Fruit fly (Drosophila melanogaster): ENCODE results near the gene Hmgcl.

Hmgcl gene

DNA sequence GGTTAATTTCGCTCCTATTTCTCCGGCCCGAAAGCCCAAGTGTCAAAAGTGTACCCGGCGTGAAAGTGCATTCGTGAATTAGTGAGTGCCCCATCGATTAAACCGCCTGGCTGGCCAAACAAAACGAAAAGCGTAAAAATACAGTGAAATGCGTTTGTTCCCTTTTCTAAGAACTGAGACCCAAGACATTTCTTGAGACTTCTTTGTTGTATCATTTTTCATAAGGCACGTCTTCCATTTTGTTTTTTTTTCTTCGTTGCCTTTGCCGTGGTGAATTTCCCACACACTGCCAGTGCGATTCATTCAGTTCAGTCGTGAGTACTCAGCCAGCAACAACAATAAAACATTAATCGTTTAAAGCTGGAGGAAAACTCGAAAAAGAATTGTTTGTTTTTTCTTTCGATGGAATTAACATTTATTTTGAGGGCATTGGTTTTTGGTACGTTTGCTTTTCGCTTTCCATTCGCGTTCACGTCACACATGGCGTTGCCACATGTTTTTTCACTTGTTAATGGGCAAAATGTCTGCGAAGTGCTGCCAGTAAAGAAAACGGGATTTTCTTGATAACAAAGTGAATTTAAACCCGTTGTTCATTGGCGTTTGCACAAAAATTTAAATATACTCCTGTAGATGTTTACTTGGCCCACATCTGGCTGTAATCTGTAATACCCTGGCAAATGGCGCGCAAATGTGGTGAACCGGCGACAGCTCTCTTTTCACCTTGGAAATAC lies 38.7 kb upstream of the Hmgcl start (continued):
- TF ChIP-seq mld (GFP tag; IDR thresholded peaks at IDR 0.05; ENCODE audit: partially characterized antibody) (no peak), CG10147 (GFP tag; optimal IDR thresholded peaks at IDR 0.05) (peak; percentile 51), CG11695 (GFP tag; IDR thresholded peaks at IDR 0.05) (no peak), CG12769 (tag; optimal IDR thresholded peaks at IDR 0.05) (peak; percentile 50), CG12659 (GFP tag; optimal IDR thresholded peaks at IDR 0.05) (peak; percentile 13), nerfin-2 (GFP tag; IDR thresholded peaks at IDR 0.05; ENCODE audit: partially characterized antibody) (no peak), ERR (GFP tag; optimal IDR thresholded peaks at IDR 0.05) (peak; percentile 3), schlank (tag; optimal IDR thresholded peaks at IDR 0.05) (no peak), CG11723 (GFP tag; optimal IDR thresholded peaks at IDR 0.05) (no peak), D19A (tag; optimal IDR thresholded peaks at IDR 0.05) (peak; percentile 22), Pdp1 (GFP tag; optimal IDR thresholded peaks at IDR 0.05) (peak in 1 of 2 experiments; percentile 3), sqz (GFP tag; optimal IDR thresholded peaks at IDR 0.05) (peak; percentile 65), Hmx (GFP tag; optimal IDR thresholded peaks at IDR 0.05) (peak; percentile 41), Stat92E (GFP tag; optimal IDR thresholded peaks at IDR 0.05) (no peak)

DNA sequence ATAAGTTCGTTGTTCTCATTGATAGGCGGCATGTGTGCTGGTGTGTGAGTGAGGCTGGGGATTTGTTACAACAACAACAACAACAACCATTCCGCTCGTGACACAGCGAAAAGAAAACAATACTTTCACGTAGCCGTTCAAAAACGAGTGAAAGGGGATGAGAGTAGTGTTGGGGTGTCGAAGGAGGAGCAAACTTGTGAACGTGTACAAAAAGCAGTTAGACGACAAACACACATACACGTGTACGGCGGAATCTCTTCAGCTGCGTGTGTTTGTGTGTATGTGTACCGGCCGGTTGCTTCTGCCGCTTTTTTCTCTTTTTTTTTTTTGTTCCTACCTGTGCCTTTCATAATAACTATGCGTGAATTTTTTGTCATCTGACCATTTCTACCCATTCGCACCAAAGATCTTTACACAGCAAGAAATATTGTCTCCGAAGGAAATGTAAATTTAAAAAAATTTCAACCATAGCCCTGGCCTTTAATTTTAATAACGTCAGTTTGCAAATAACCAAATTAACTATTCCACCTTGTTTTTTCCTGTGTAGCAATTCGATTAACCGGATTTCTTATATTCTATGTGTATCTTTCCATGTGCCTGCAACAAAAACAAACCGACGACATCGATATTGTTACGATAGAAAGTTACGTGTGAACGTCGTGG lies 38.0 kb upstream of the Hmgcl start:
- TF ChIP-seq PHDP (tag; optimal IDR thresholded peaks at IDR 0.05), result peak; percentile 60
- TF ChIP-seq Nf-YA (GFP tag; IDR thresholded peaks at IDR 0.05), result 0 out of 2 replicates have a peak, but pooled peaks have one; percentile 29
- peak; percentile 61 for TF ChIP-seq zfh2 (GFP tag; optimal IDR thresholded peaks at IDR 0.05)
- TF ChIP-seq onecut (GFP tag; IDR thresholded peaks at IDR 0.05), result peak; percentile 70
- TF ChIP-seq CG7745 (tag; optimal IDR thresholded peaks at IDR 0.05), result no peak
- TF ChIP-seq CG17612 (GFP tag; IDR thresholded peaks at IDR 0.05), result no peak
- peak; percentile 75 for TF ChIP-seq CG1529 (GFP tag; optimal IDR thresholded peaks at IDR 0.05)
- TF ChIP-seq Hey (tag; optimal IDR thresholded peaks at IDR 0.05), result no peak
- no peak for TF ChIP-seq HLH4C (GFP tag; IDR thresholded peaks at IDR 0.05; ENCODE audit: partially characterized antibody)
- peak; percentile 9 for TF ChIP-seq Sry-δ (GFP tag; optimal IDR thresholded peaks at IDR 0.05)
- peak; percentile 8 for TF ChIP-seq Usf (GFP tag; optimal IDR thresholded peaks at IDR 0.05)
- no peak for TF ChIP-seq abd-A (tag; optimal IDR thresholded peaks at IDR 0.05)
- no peak for TF ChIP-seq ash1 (GFP tag; optimal IDR thresholded peaks at IDR 0.05)
- peak; percentile 70 for TF ChIP-seq zen (tag; optimal IDR thresholded peaks at IDR 0.05)
- TF ChIP-seq slbo (GFP tag; IDR thresholded peaks at IDR 0.05), result no peak
- TF ChIP-seq CG18262 (tag; optimal IDR thresholded peaks at IDR 0.05), result peak; percentile 74
- peak; percentile 23 for TF ChIP-seq dm (GFP tag; optimal IDR thresholded peaks at IDR 0.05)
- TF ChIP-seq Dref (GFP tag; IDR thresholded peaks at IDR 0.05), result no peak
- peak; percentile 74 for TF ChIP-seq Atf6 (GFP tag; IDR thresholded peaks at IDR 0.05)
- TF ChIP-seq CG1602 (GFP tag; optimal IDR thresholded peaks at IDR 0.05), result peak; percentile 60
- no peak for TF ChIP-seq jigr1 (GFP tag; IDR thresholded peaks at IDR 0.05)
- peak; percentile 65 for TF ChIP-seq HHEX (GFP tag; optimal IDR thresholded peaks at IDR 0.05)
- peak; percentile 35 for TF ChIP-seq cwo (GFP tag; optimal IDR thresholded peaks at IDR 0.05)
- peak; percentile 89 for TF ChIP-seq zf30C (GFP tag; optimal IDR thresholded peaks at IDR 0.05)
- peak; percentile 33; the same call in 1 of the 2 replicates for TF ChIP-seq Adf1 (GFP tag; IDR thresholded peaks at IDR 0.05)
- TF ChIP-seq CG10321 (GFP tag; IDR thresholded peaks at IDR 0.05), result no peak
- TF ChIP-seq Antp (GFP tag; optimal IDR thresholded peaks at IDR 0.05), result peak; percentile 58
- TF ChIP-seq zfh1 (GFP tag; IDR thresholded peaks at IDR 0.05), result peak; percentile 85
- peak; percentile 70; the same call in 1 of the 2 replicates for TF ChIP-seq sim (GFP tag; IDR thresholded peaks at IDR 0.05)
- TF ChIP-seq gem (tag; optimal IDR thresholded peaks at IDR 0.05), result peak; percentile 86
- peak; percentile 62 for TF ChIP-seq nmo (GFP tag; optimal IDR thresholded peaks at IDR 0.05)
- no peak for TF ChIP-seq CG17186 (GFP tag; optimal IDR thresholded peaks at IDR 0.05)
- TF ChIP-seq sens (GFP tag), result peak; percentile 96
